Worm (Caenorhabditis elegans) whole organism, L2 larva: ENCODE data around the gene W03A5.2.

Experiments used
- F13H6.1 ChIP-seq: sonication (generic microtip); optimal IDR thresholded peaks from 2 replicates; lab custom pipeline; 2016; ENCODE audit warnings: missing genetic modification characterization, missing compliant biosample characterization
- R02D3.7 ChIP-seq: fragments of 150-350 bp; optimal IDR thresholded peaks from 2 replicates; lab custom pipeline; 2014; ENCODE audit warnings: missing biosample characterization, missing genetic modification characterization
- alr-1 ChIP-seq: fragments of 150-350 bp; optimal IDR thresholded peaks from 2 replicates; lab custom pipeline; 2014; ENCODE audit warnings: missing biosample characterization, missing genetic modification characterization
- aly-2 ChIP-seq: fragments of 150-350 bp; optimal IDR thresholded peaks from 2 replicates; lab custom pipeline; 2014; ENCODE audit warnings: missing biosample characterization, missing genetic modification characterization
- ama-1 ChIP-seq: fragments of 150-350 bp; optimal IDR thresholded peaks from 2 replicates; lab custom pipeline; 2018; ENCODE audit warnings: inconsistent platforms
- ceh-16 ChIP-seq: fragments of 150-350 bp; optimal IDR thresholded peaks from 2 replicates; lab custom pipeline; 2014; ENCODE audit warnings: missing biosample characterization, missing genetic modification characterization
- ceh-82 ChIP-seq: fragments of 150-350 bp; optimal IDR thresholded peaks from 2 replicates; lab custom pipeline; 2014; ENCODE audit warnings: missing biosample characterization, missing genetic modification characterization
- crh-2 ChIP-seq: sonication (generic microtip); optimal IDR thresholded peaks from 2 replicates; lab custom pipeline; 2017; ENCODE audit warnings: missing biosample characterization, missing genetic modification characterization
- dmd-4 ChIP-seq: sonication (generic microtip); optimal IDR thresholded peaks from 2 replicates; lab custom pipeline; 2017; ENCODE audit warnings: missing biosample characterization, missing genetic modification characterization
- egl-27 ChIP-seq: sonication (generic microtip); optimal IDR thresholded peaks from 3 replicates; lab custom pipeline; 2017; ENCODE audit warnings: missing biosample characterization, missing genetic modification reagents, missing genetic modification characterization
- elt-1 ChIP-seq: fragments of 150-350 bp; optimal IDR thresholded peaks from 2 replicates; lab custom pipeline; 2014; ENCODE audit warnings: missing biosample characterization, missing genetic modification characterization
- gmeb-1 ChIP-seq: fragments of 150-350 bp; optimal IDR thresholded peaks from 2 replicates; lab custom pipeline; 2014; ENCODE audit warnings: missing biosample characterization, missing genetic modification characterization
- lin-13 ChIP-seq: fragments of 150-350 bp; optimal IDR thresholded peaks from 2 replicates; lab custom pipeline; 2014; ENCODE audit warnings: missing biosample characterization, missing genetic modification reagents, missing genetic modification characterization
- lin-39 ChIP-seq: fragments of 150-350 bp; optimal IDR thresholded peaks from 2 replicates; lab custom pipeline; 2014; ENCODE audit warnings: missing biosample characterization, missing genetic modification reagents, missing genetic modification characterization
- lsy-2 ChIP-seq, 2 experiments: fragments of 150-350 bp in 1 of 2; sonication (generic microtip) in 1 of 2; optimal IDR thresholded peaks; 2 replicates each; lab custom pipeline; 2014 to 2017; ENCODE audit warnings: missing biosample characterization in 2 of 2, missing genetic modification characterization in 2 of 2
- mab-5 ChIP-seq: fragments of 150-350 bp; optimal IDR thresholded peaks from 2 replicates; lab custom pipeline; 2014; ENCODE audit warnings: missing biosample characterization, missing genetic modification characterization
- mbf-1 ChIP-seq: sonication (generic microtip); optimal IDR thresholded peaks from 2 replicates; lab custom pipeline; 2017; ENCODE audit warnings: missing biosample characterization, missing genetic modification characterization
- mdl-1 ChIP-seq, 2 experiments: fragments of 150-350 bp in 1 of 2; sonication (generic microtip) in 1 of 2; optimal IDR thresholded peaks; 2 replicates each; lab custom pipeline; 2017; ENCODE audit warnings: missing biosample characterization in 2 of 2, missing genetic modification characterization in 2 of 2
- nhr-10 ChIP-seq: sonication (generic microtip); optimal IDR thresholded peaks from 2 replicates; lab custom pipeline; 2017; ENCODE audit warnings: missing biosample characterization, missing genetic modification characterization
- nhr-11 ChIP-seq: fragments of 150-350 bp; optimal IDR thresholded peaks from 2 replicates; lab custom pipeline; 2014; ENCODE audit warnings: missing biosample characterization, missing genetic modification characterization
- nhr-12 ChIP-seq: fragments of 150-350 bp; optimal IDR thresholded peaks from 2 replicates; lab custom pipeline; 2014; ENCODE audit warnings: missing biosample characterization, missing genetic modification characterization
- nhr-129 ChIP-seq: fragments of 150-350 bp; optimal IDR thresholded peaks from 2 replicates; lab custom pipeline; 2014; ENCODE audit warnings: missing biosample characterization, missing genetic modification characterization
- nhr-23 ChIP-seq: fragments of 150-350 bp; optimal IDR thresholded peaks from 2 replicates; lab custom pipeline; 2014; ENCODE audit warnings: missing biosample characterization, missing genetic modification reagents, missing genetic modification characterization
- nhr-25 ChIP-seq: fragments of 150-350 bp; sonication (generic microtip); optimal IDR thresholded peaks from 3 replicates; lab custom pipeline; 2014; ENCODE audit warnings: missing biosample characterization, missing genetic modification characterization
- nhr-6 ChIP-seq: fragments of 150-350 bp; optimal IDR thresholded peaks from 2 replicates; lab custom pipeline; 2014; ENCODE audit warnings: missing biosample characterization, missing genetic modification characterization
- nhr-77 ChIP-seq: fragments of 150-350 bp; optimal IDR thresholded peaks from 2 replicates; lab custom pipeline; 2014; ENCODE audit warnings: missing biosample characterization, missing genetic modification characterization
- peb-1 ChIP-seq: fragments of 150-350 bp; optimal IDR thresholded peaks from 2 replicates; lab custom pipeline; 2014; ENCODE audit warnings: missing biosample characterization, missing genetic modification characterization
- skn-1 ChIP-seq: sonication (generic microtip); optimal IDR thresholded peaks from 2 replicates; lab custom pipeline; 2017; ENCODE audit warnings: missing biosample characterization, missing genetic modification characterization
- sma-9 ChIP-seq, 2 experiments: fragments of 150-350 bp in 1 of 2; sonication (generic microtip) in 1 of 2; optimal IDR thresholded peaks; 2 replicates each; lab custom pipeline; 2014 to 2016; ENCODE audit warnings: missing genetic modification characterization in 2 of 2, mild to moderate bottlenecking in 1 of 2, missing biosample characterization in 1 of 2, missing compliant biosample characterization in 1 of 2, missing genetic modification reagents in 1 of 2, moderate library complexity in 1 of 2
- snpc-4 ChIP-seq: fragments of 150-350 bp; optimal IDR thresholded peaks from 2 replicates; lab custom pipeline; 2014; ENCODE audit warnings: missing biosample characterization, missing genetic modification characterization
- unc-39 ChIP-seq: fragments of 150-350 bp; optimal IDR thresholded peaks from 2 replicates; lab custom pipeline; 2014; ENCODE audit warnings: missing biosample characterization, missing genetic modification characterization
- unc-55 ChIP-seq: fragments of 150-350 bp; sonication (generic microtip); optimal IDR thresholded peaks from 3 replicates; lab custom pipeline; 2014; ENCODE audit warnings: missing biosample characterization, missing genetic modification reagents, missing genetic modification characterization
- zag-1 ChIP-seq: fragments of 150-350 bp; optimal IDR thresholded peaks from 2 replicates; lab custom pipeline; 2014; ENCODE audit warnings: missing biosample characterization, missing genetic modification characterization
- ztf-1 ChIP-seq: fragments of 200-800 bp; sonication (Bioruptor generic); conservative IDR thresholded peaks from 2 replicates; pipeline ENCODE4 v1.3.6; 2022; ENCODE audit warnings: missing genetic modification characterization, missing compliant biosample characterization
- ztf-11 ChIP-seq: sonication (generic microtip); optimal IDR thresholded peaks from 2 replicates; lab custom pipeline; 2017; ENCODE audit warnings: missing biosample characterization, missing genetic modification characterization

The W03A5.2 gene

DNA sequence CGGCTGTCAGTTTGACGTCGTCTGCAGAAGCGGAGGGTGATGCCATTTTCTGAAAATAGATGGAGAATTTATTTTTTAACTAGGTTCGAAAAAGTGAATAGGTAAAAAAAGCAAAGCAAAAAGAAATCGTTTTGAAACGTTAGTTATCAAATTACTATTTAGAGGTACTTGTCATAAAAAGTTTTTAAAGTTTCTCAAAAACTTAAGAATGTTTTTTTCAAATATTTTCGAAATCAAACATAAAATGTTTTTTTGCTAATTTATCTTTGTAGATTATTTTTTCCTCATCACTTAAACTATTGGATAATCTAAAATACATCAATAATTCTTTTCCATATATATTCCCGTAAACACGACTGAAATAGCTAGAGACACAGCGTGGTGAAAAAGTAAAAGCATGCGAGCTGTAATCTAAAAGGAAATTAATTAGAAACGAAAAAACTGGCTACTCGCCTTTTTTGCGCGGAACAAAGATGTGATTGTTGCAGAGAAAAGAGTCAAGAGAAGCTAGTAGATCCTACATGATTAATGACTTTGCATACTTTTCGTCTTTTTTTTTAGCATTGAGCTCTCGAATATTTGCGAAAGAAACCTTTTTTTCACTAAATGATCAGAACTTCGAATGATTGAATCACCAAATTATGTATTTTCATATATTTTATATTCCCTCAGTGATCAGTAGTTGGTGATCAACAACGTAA lies 34.5 kb upstream of the W03A5.2 start, which contains the start of gene szy-2:
Gene szy-2 (minus strand): TSS at position 51 of the 701 bp plus-strand sequence.
- TF ChIP-seq dmd-4 (tag; lab: Kevin White, UChicago) (no peak), egl-27 (tag; lab: Kevin White, UChicago) (no peak), unc-55 (GFP tag; lab: Kevin White, UChicago) (peak; percentile 92), lsy-2 (tag; optimal IDR thresholded peaks at IDR 0.05; lab: Kevin White, UChicago) (no peak), nhr-11 (no peak), nhr-12 (tag; lab: Kevin White, UChicago) (no peak), peb-1 (tag; lab: Kevin White, UChicago) (no peak), zag-1 (no peak), mdl-1 (tag; optimal IDR thresholded peaks at IDR 0.05; lab: Kevin White, UChicago) (no peak), R02D3.7 (tag; lab: Kevin White, UChicago) (no peak), nhr-23 (no peak), mab-5 (peak; percentile 22), ztf-11 (tag; lab: Kevin White, UChicago) (no peak)

DNA sequence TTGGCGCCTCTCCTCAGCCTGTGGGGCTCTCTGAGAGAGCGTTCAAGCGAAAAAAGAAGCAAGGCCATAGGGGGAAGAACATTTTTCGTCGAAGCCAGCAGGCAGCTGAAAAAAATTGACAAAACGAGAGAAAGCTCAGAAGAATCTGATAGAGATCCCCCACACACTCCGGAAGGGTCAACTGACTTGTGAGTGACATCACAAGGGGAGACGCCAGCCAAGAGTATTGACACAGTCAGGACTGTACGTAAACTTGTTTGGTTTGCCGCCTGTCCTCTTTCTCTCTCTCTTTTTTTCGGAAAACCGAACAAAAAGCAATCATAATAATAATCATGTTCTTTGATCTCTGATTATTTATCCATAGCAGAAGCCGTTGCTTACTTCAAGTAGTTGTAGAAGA lies 33.0 kb upstream of the W03A5.2 start:
- no peak for TF ChIP-seq nhr-77 (tag; lab: Kevin White, UChicago)
- no peak for TF ChIP-seq nhr-11
- TF ChIP-seq nhr-23 = no peak
- TF ChIP-seq nhr-12 (tag; lab: Kevin White, UChicago) = no peak
- peak in 1 of 2 experiments; percentile 24 for TF ChIP-seq lsy-2 (tag; optimal IDR thresholded peaks at IDR 0.05; lab: Kevin White, UChicago)
- no peak for TF ChIP-seq skn-1 (tag; lab: Kevin White, UChicago)
- TF ChIP-seq zag-1 = no peak
- TF ChIP-seq F13H6.1 (tag; lab: Kevin White, UChicago) = peak; percentile 22
- TF ChIP-seq elt-1 (tag; lab: Kevin White, UChicago) = no peak
- TF ChIP-seq nhr-129 (tag; lab: Kevin White, UChicago) = peak; percentile 66
- no peak for TF ChIP-seq alr-1

DNA sequence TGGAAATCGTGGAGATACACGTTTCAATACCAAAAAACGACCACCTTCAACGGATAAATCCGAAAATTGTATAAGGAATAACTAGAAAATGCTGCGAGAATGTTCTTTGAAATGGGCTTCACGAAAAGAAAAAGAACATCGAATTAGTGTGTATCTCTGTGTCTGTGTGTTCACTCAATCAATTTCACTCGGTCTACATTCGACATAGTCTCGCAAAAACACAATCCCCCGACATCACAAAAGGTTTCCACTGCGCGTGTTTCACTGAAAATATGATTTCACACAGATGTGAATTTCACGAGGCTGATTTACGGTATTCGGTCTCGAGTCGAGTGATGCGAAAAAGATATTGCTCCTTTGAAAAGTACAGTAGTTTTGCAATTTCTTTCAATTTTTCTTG lies 32.1 kb upstream of the W03A5.2 start:
- TF ChIP-seq nhr-25 (tag; lab: Kevin White, UChicago) = no peak
- no peak for TF ChIP-seq lin-13 (GFP tag; lab: Kevin White, UChicago)
- TF ChIP-seq ama-1 (lab: Kevin White, UChicago) = no peak
- no peak for TF ChIP-seq nhr-6 (tag; lab: Kevin White, UChicago)
- TF ChIP-seq ceh-16 (tag; lab: Kevin White, UChicago) = no peak
- no peak for TF ChIP-seq nhr-12 (tag; lab: Kevin White, UChicago)
- no peak for TF ChIP-seq dmd-4 (tag; lab: Kevin White, UChicago)
- TF ChIP-seq alr-1 = no peak
- no peak for TF ChIP-seq lin-39 (tag; lab: Kevin White, UChicago)
- no peak for TF ChIP-seq ztf-1
- TF ChIP-seq snpc-4 = no peak
- no peak for TF ChIP-seq crh-2 (tag; lab: Kevin White, UChicago)
- TF ChIP-seq unc-55 (GFP tag; lab: Kevin White, UChicago) = no peak

DNA sequence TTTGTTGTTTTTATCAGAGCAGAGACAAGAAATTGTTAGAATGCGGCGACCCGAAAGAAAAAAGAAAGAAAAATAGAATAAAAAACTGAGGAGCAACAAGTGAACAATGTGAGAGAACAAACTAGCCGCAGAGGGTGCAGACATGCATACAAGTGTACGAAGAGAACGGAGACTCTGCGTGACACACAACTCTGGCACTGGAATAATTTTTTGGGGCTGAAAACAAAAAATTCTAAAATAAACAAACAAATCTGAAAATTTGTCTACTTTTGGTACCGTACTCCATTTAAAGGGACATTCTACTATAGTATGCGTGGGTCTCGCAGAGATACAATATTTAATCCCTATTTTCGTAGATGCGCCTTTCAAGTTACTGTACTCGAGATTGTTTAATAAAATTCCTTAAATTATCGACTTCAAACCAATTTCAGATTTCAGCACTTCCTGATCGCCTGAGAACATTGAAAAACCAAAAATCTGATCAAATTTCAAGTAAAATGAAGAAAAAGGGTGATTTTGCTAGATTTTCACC lies 30.8 kb upstream of the W03A5.2 start:
- TF ChIP-seq lin-39 (tag; lab: Kevin White, UChicago) (no peak), egl-27 (tag; lab: Kevin White, UChicago) (no peak), F13H6.1 (tag; lab: Kevin White, UChicago) (no peak), lin-13 (GFP tag; lab: Kevin White, UChicago) (no peak), nhr-25 (tag; lab: Kevin White, UChicago) (no peak), nhr-10 (tag; lab: Kevin White, UChicago) (no peak), mbf-1 (tag; lab: Kevin White, UChicago) (no peak), nhr-77 (tag; lab: Kevin White, UChicago) (no peak), ceh-16 (tag; lab: Kevin White, UChicago) (no peak), lsy-2 (tag; optimal IDR thresholded peaks at IDR 0.05; lab: Kevin White, UChicago) (no peak), ceh-82 (tag; lab: Kevin White, UChicago) (no peak), sma-9 (GFP tag; optimal IDR thresholded peaks at IDR 0.05; lab: Kevin White, UChicago) (no peak), sma-9 (tag; optimal IDR thresholded peaks at IDR 0.05; lab: Kevin White, UChicago) (no peak), skn-1 (tag; lab: Kevin White, UChicago) (no peak), gmeb-1 (tag; lab: Kevin White, UChicago) (no peak), nhr-6 (tag; lab: Kevin White, UChicago) (no peak), ama-1 (lab: Kevin White, UChicago) (no peak), unc-39 (tag; lab: Kevin White, UChicago) (no peak), aly-2 (tag; lab: Kevin White, UChicago) (no peak), nhr-11 (no peak)
- TF ChIP-seq, all 48 proteins: peak for 0
